Worm (Caenorhabditis elegans) whole organism, young adult: Measurements from ENCODE around the gene ZK666.1.

Source experiments
- Y53G8AR.9 ChIP-seq: fragments of 200-800 bp; sonication (Bioruptor generic); conservative IDR thresholded peaks from 2 replicates; pipeline ENCODE4 v1.3.6; 2022; ENCODE audit warnings: missing genetic modification reagents, missing genetic modification characterization, missing compliant biosample characterization
- ama-1 ChIP-seq, 3 experiments: fragments of 150-350 bp in 1 of 3; sonication (generic microtip) in 2 of 3; optimal IDR thresholded peaks; 2 replicates each; lab custom pipeline; 2014 to 2018; ENCODE audit warnings: missing biosample characterization in 2 of 3, missing genetic modification characterization in 2 of 3, missing genetic modification reagents in 2 of 3
- athp-1 ChIP-seq: sonication (generic microtip); optimal IDR thresholded peaks from 2 replicates; lab custom pipeline; 2017; ENCODE audit warnings: mild to moderate bottlenecking, missing genetic modification characterization, missing compliant biosample characterization
- bed-2 ChIP-seq: fragments of 200-800 bp; sonication (Bioruptor generic); IDR thresholded peaks from 2 replicates; pipeline ENCODE4 v1.3.6; 2022; ENCODE audit warnings: missing genetic modification reagents, missing genetic modification characterization, missing compliant biosample characterization
- dpl-1 ChIP-seq: fragments of 150-350 bp; optimal IDR thresholded peaks from 2 replicates; lab custom pipeline; 2014; ENCODE audit warnings: missing biosample characterization, missing genetic modification reagents, missing genetic modification characterization
- egl-44 ChIP-seq: fragments of 200-800 bp; sonication (Bioruptor generic); IDR thresholded peaks from 2 replicates; pipeline ENCODE4 v1.3.6; 2022; ENCODE audit warnings: missing genetic modification reagents, missing genetic modification characterization, missing compliant biosample characterization
- nhr-90 ChIP-seq: sonication (generic microtip); optimal IDR thresholded peaks from 2 replicates; lab custom pipeline; 2016; ENCODE audit warnings: missing genotype, mild to moderate bottlenecking, missing genetic modification characterization, missing compliant biosample characterization
- rec-8 ChIP-seq, 2 experiments: sonication (generic microtip); optimal IDR thresholded peaks; 2 replicates each; lab custom pipeline; 2016; ENCODE audit warnings: mild to moderate bottlenecking in 2 of 2, missing genetic modification characterization in 2 of 2, missing genetic modification reagents in 2 of 2, missing genotype in 2 of 2, missing biosample characterization in 1 of 2, missing compliant biosample characterization in 1 of 2, moderate library complexity in 1 of 2
- unc-62 ChIP-seq: fragments of 150-350 bp; optimal IDR thresholded peaks from 2 replicates; lab custom pipeline; 2014; ENCODE audit warnings: missing biosample characterization, missing genetic modification reagents, missing genetic modification characterization
- zim-3 ChIP-seq: sonication (generic microtip); optimal IDR thresholded peaks from 2 replicates; lab custom pipeline; 2017; ENCODE audit warnings: mild to moderate bottlenecking, missing genetic modification characterization, moderate library complexity, missing compliant biosample characterization

DNA sequence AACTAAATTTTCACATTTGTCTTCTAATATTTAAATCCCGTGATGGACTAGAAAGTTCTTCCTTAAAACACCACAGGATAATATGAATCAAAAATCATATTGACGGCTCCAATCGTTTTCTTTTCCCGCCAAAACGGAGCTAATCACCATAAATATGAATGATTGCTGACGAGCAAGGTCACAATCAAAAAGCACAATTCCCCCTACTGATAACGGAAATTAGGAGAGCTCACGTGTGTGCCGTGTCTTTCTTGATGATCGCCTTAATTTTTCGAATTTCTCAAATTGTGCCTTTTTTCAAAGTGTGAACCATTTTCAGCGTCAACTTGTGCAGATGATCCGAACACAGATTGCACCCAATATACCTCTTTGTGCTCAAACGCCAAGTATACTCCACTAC lies 27.2 kb downstream of the ZK666.1 start:
- TF ChIP-seq bed-2 (GFP tag; lab: Robert Waterston, UW) (no peak), egl-44 (GFP tag; lab: Robert Waterston, UW) (no peak), unc-62 (GFP tag; lab: Kevin White, UChicago) (no peak), nhr-90 (tag; lab: Kevin White, UChicago) (no peak), ama-1 (optimal IDR thresholded peaks at IDR 0.05; lab: Kevin White, UChicago) (no peak), ama-1 (GFP tag; optimal IDR thresholded peaks at IDR 0.05; lab: Kevin White, UChicago) (no peak), rec-8 (tag; optimal IDR thresholded peaks at IDR 0.05; lab: Kevin White, UChicago) (no peak), dpl-1 (GFP tag; lab: Kevin White, UChicago) (no peak), athp-1 (tag; lab: Kevin White, UChicago) (no peak), Y53G8AR.9 (no peak), zim-3 (tag; lab: Kevin White, UChicago) (no peak)
